Worm (Caenorhabditis elegans) whole organism, L4 larva: ENCODE data around the gene blos-8.

ENCODE experiments used
- D1046.2 ChIP-seq: fragments of 200-800 bp; sonication (Bioruptor generic); IDR thresholded peaks from 2 replicates; pipeline ENCODE4 v1.3.6; 2022; ENCODE audit warnings: missing genetic modification characterization, missing compliant biosample characterization
- aly-2 ChIP-seq: sonication (generic microtip); optimal IDR thresholded peaks from 2 replicates; lab custom pipeline; 2018; ENCODE audit warnings: missing biosample characterization, missing genetic modification characterization
- dmd-8 ChIP-seq: fragments of 200-800 bp; sonication (Bioruptor generic); IDR thresholded peaks from 2 replicates; pipeline ENCODE4 v1.3.6; 2022; ENCODE audit warnings: missing genetic modification characterization, missing compliant biosample characterization
- mdl-1 ChIP-seq, 2 experiments: fragments of 150-350 bp in 1 of 2; sonication (generic microtip) in 1 of 2; optimal IDR thresholded peaks; 2 replicates each; lab custom pipeline; 2014 to 2017; ENCODE audit warnings: missing biosample characterization in 2 of 2, missing genetic modification characterization in 2 of 2
- mxl-2 ChIP-seq: fragments of 200-800 bp; sonication (Bioruptor generic); conservative IDR thresholded peaks from 2 replicates; pipeline ENCODE4 v1.3.6; 2022; ENCODE audit warnings: missing genetic modification reagents, missing genetic modification characterization, missing compliant biosample characterization
- nhr-42 ChIP-seq: fragments of 200-800 bp; sonication (Bioruptor generic); IDR thresholded peaks from 2 replicates; pipeline ENCODE4 v1.3.6; 2022; ENCODE audit warnings: missing genetic modification characterization, missing compliant biosample characterization
- skn-1 ChIP-seq: fragments of 150-350 bp; optimal IDR thresholded peaks from 2 replicates; lab custom pipeline; 2014; ENCODE audit warnings: missing biosample characterization, missing genetic modification characterization
- snpc-4 ChIP-seq: fragments of 150-350 bp; optimal IDR thresholded peaks from 2 replicates; lab custom pipeline; 2014; ENCODE audit warnings: missing biosample characterization, missing genetic modification characterization

ce11 chrX:15446292-15446794 is 15.3 kb upstream of the blos-8 start, which contains the start of gene R03A10.5:
- TF ChIP-seq nhr-42 (GFP tag; lab: Robert Waterston, UW) (no peak), snpc-4 (tag; lab: Kevin White, UChicago) (no peak), D1046.2 (no peak), aly-2 (tag; lab: Kevin White, UChicago) (no peak), skn-1 (tag; lab: Kevin White, UChicago) (no peak), mxl-2 (GFP tag; lab: Robert Waterston, UW) (no peak), dmd-8 (GFP tag; lab: Robert Waterston, UW) (no peak), mdl-1 (tag; optimal IDR thresholded peaks at IDR 0.05; lab: Kevin White, UChicago) (no peak)
